Worm (Caenorhabditis elegans): ENCODE data around the gene nhr-138.

The nhr-138 gene

DNA sequence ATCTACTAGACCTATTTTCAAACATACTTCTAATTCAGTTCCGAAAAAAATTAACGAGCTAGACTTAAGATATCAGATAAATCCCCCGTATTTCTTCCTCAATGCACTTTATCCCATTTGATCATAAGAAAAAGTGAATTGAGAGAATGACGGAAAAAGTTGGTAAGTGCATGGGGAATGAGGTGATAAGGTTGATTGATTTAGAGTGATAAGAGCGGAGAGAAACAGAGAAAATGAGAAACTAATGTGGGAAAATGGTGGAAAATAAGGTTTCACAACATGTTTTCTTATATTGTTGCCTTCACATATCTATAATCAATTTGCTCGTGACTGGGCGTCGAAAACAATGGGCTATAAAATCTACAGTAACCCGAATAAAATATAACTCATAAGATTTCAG, 10.7 kb downstream of the nhr-138 start (continued):
- no peak for TF ChIP-seq lin-1 (GFP tag; IDR thresholded peaks at IDR 0.05)
- peak; percentile 25 for TF ChIP-seq nhr-11 (tag; optimal IDR thresholded peaks at IDR 0.05)
- peak; percentile 13 for TF ChIP-seq nhr-77 (tag; optimal IDR thresholded peaks at IDR 0.05)
- TF ChIP-seq daf-16 (GFP tag; optimal IDR thresholded peaks at IDR 0.05) = peak in 1 of 2 experiments; percentile 69
- TF ChIP-seq daf-16 (tag; optimal IDR thresholded peaks at IDR 0.05) = peak; percentile 97
- TF ChIP-seq aha-1 (tag) = peak; percentile 94
- no peak for TF ChIP-seq lin-39 (tag; optimal IDR thresholded peaks at IDR 0.05)
- TF ChIP-seq nhr-25 (tag; optimal IDR thresholded peaks at IDR 0.05; ENCODE audit: borderline replicate concordance, insufficient read depth) = no peak
- TF ChIP-seq hmg-1.1 (GFP tag; IDR thresholded peaks at IDR 0.05) = no peak
- no peak for TF ChIP-seq nhr-41 (GFP tag; IDR thresholded peaks at IDR 0.05)

DNA sequence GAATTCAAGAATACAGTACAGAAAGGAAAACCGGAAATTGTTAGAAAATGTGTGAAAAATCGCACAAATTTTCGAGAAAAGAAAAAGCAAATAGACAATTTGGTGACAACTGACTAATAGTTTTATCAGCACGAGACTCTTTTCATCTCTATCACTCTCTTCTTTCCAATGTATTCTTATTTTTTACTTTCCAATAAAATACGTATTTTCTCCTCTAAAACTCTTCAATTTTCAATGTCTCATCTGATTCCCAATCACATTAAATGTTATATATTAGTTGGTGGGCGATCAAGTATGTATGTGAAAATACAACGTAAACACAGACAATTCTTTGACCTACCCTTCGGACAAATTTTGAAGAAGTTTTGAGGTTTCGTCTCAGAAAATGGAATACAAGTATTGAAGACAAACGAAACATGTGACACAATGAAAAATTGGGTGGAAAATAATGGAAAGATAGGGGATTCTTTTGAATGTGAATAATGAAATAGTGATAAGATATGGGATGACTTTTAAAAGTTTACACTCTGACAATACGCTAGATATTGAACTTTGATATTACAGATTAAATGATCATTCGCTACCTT, 12.2 kb downstream of the nhr-138 start, which contains the start of gene cka-1:
cka-1 (minus strand) TSS at position 418 of the 587 bp plus-strand sequence.
- TF ChIP-seq hif-1 (tag; optimal IDR thresholded peaks at IDR 0.05) (no peak), mxl-2 (GFP tag; conservative IDR thresholded peaks at IDR 0.05) (no peak), nhr-41 (GFP tag; IDR thresholded peaks at IDR 0.05) (no peak), pha-4 (GFP tag; IDR thresholded peaks at IDR 0.05) (no peak), pha-4 (tag; optimal IDR thresholded peaks at IDR 0.05) (no peak), F49E8.2 (tag; optimal IDR thresholded peaks at IDR 0.05; ENCODE audit: borderline replicate concordance) (no peak), ama-1 (optimal IDR thresholded peaks at IDR 0.05) (no peak), lin-38 (GFP tag; IDR thresholded peaks at IDR 0.05) (no peak), php-3 (GFP tag; IDR thresholded peaks at IDR 0.05) (peak; percentile 77), hlh-11 (tag; optimal IDR thresholded peaks at IDR 0.05) (peak; percentile 60), snpc-4 (tag; optimal IDR thresholded peaks at IDR 0.05) (no peak), Y105C5A.15 (GFP tag; IDR thresholded peaks at IDR 0.05) (no peak), ceh-32 (tag; optimal IDR thresholded peaks at IDR 0.05; ENCODE audit: poor library complexity) (no peak), dve-1 (tag; optimal IDR thresholded peaks at IDR 0.05; ENCODE audit: insufficient read depth) (peak; percentile 44), lsy-2 (tag; optimal IDR thresholded peaks at IDR 0.05) (no peak), ceh-82 (tag; optimal IDR thresholded peaks at IDR 0.05) (no peak), mes-2 (tag; optimal IDR thresholded peaks at IDR 0.05; ENCODE audit: poor library complexity, severe bottlenecking) (no peak), tra-1 (GFP tag; IDR thresholded peaks at IDR 0.05) (0 out of 2 replicates have a peak, but pooled peaks have one; percentile 21), hlh-30 (tag; optimal IDR thresholded peaks at IDR 0.05; ENCODE audit: insufficient read depth) (peak; percentile 51), ctbp-1 (GFP tag; IDR thresholded peaks at IDR 0.05) (no peak), daf-16 (GFP tag; optimal IDR thresholded peaks at IDR 0.05) (no peak), daf-16 (tag; optimal IDR thresholded peaks at IDR 0.05) (peak; percentile 57), fos-1 (tag; optimal IDR thresholded peaks at IDR 0.05) (no peak), vab-7 (GFP tag; IDR thresholded peaks at IDR 0.05) (no peak), unc-130 (GFP tag; optimal IDR thresholded peaks at IDR 0.05) (no peak), mdl-1 (tag; optimal IDR thresholded peaks at IDR 0.05) (peak in 1 of 2 experiments; percentile 59), saeg-2 (GFP tag; IDR thresholded peaks at IDR 0.05) (no peak), set-16 (GFP tag; IDR thresholded peaks at IDR 0.05) (no peak), dmd-6 (GFP tag; IDR thresholded peaks at IDR 0.05) (peak; percentile 61; the same call in 1 of the 2 replicates), nhr-28 (tag; optimal IDR thresholded peaks at IDR 0.05) (peak; percentile 31), spr-3 (GFP tag; optimal IDR thresholded peaks at IDR 0.05) (no peak)

DNA sequence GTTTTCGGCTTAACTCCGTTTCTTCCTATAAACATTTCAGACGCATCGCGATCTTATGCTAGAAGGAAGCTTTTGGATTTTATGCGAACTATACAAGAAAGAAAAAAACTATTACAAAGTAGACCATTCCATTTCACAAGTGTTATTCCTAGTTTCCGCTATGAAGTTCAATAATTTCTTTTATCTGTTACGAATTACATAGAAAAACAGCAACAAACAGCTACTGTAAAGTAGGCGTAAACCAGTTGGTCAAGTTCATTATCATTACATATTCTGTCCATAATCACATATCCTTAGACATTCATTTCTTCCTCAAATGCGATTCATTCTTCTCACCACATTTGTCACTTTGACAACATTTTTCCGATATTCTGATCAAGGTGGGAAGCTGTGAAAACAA, 13.1 kb downstream of the nhr-138 start, which contains the start of gene C28D4.10:
C28D4.10 (plus strand) TSS at position 301 of the 400 bp plus-strand sequence.
- no peak for TF ChIP-seq F10B5.3 (tag; optimal IDR thresholded peaks at IDR 0.05)
- TF ChIP-seq ceh-20 (GFP tag; IDR thresholded peaks at IDR 0.05) = no peak
- TF ChIP-seq F26F4.8 (GFP tag; conservative IDR thresholded peaks at IDR 0.05) = no peak
- no peak for TF ChIP-seq egl-43 (GFP tag; IDR thresholded peaks at IDR 0.05)

Data from whole organism, L4 larva.